Worm (Caenorhabditis elegans): Measurements from ENCODE around the gene dhhc-9.

- TF ChIP-seq zip-8 (tag; optimal IDR thresholded peaks at IDR 0.05) (no peak), flh-1 (GFP tag; optimal IDR thresholded peaks at IDR 0.05) (no peak), unc-62 (GFP tag; optimal IDR thresholded peaks at IDR 0.05) (no peak), blmp-1 (tag; optimal IDR thresholded peaks at IDR 0.05) (no peak), sptf-1 (tag; optimal IDR thresholded peaks at IDR 0.05) (no peak), unc-39 (tag; optimal IDR thresholded peaks at IDR 0.05) (no peak), ztf-11 (tag; optimal IDR thresholded peaks at IDR 0.05) (no peak), nhr-237 (tag; optimal IDR thresholded peaks at IDR 0.05) (no peak), pha-4 (tag; optimal IDR thresholded peaks at IDR 0.05) (no peak), elt-1 (tag; optimal IDR thresholded peaks at IDR 0.05; ENCODE audit: borderline replicate concordance, insufficient read depth) (no peak), elt-3 (tag; optimal IDR thresholded peaks at IDR 0.05) (no peak), snpc-4 (tag; optimal IDR thresholded peaks at IDR 0.05) (no peak), nhr-2 (tag; optimal IDR thresholded peaks at IDR 0.05) (no peak)
Observed at ce11 chrX:2447214-2447613, 45.4 kb upstream of the dhhc-9 start.
